Worm (Caenorhabditis elegans): Measurements from ENCODE around the gene kup-1.

kup-1 gene

ce11 chrV:12038783-12039182 is 1.9 kb downstream of the kup-1 start (continued):
- TF ChIP-seq pqm-1 (tag; optimal IDR thresholded peaks at IDR 0.05) (no peak), pha-4 (GFP tag; IDR thresholded peaks at IDR 0.05) (no peak), pha-4 (tag; optimal IDR thresholded peaks at IDR 0.05) (no peak), egl-43 (GFP tag; IDR thresholded peaks at IDR 0.05) (peak; percentile 50; the same call in 1 of the 2 replicates)

ce11 chrV:12038317-12038716 is 2.4 kb downstream of the kup-1 start:
- TF ChIP-seq mes-2 (tag; optimal IDR thresholded peaks at IDR 0.05; ENCODE audit: poor library complexity, severe bottlenecking) (peak; percentile 33), lsy-2 (tag; optimal IDR thresholded peaks at IDR 0.05) (peak in 1 of 2 experiments; percentile 20), aha-1 (tag) (peak; percentile 63), ceh-62 (tag; optimal IDR thresholded peaks at IDR 0.05) (no peak), attf-4 (tag; optimal IDR thresholded peaks at IDR 0.05) (no peak)

ce11 chrV:12037889-12038288 is 2.8 kb downstream of the kup-1 start:
- TF ChIP-seq sdz-12 (GFP tag; optimal IDR thresholded peaks at IDR 0.05) (no peak), ceh-62 (tag; optimal IDR thresholded peaks at IDR 0.05) (no peak), lin-39 (tag; optimal IDR thresholded peaks at IDR 0.05) (no peak), unc-62 (GFP tag; optimal IDR thresholded peaks at IDR 0.05 in 1 of 2) (peak in 1 of 2 experiments; percentile 64), unc-62 (tag; optimal IDR thresholded peaks at IDR 0.05) (no peak), ces-1 (GFP tag; optimal IDR thresholded peaks at IDR 0.05) (no peak), ceh-82 (tag; optimal IDR thresholded peaks at IDR 0.05) (no peak), ama-1 (optimal IDR thresholded peaks at IDR 0.05) (no peak)

- TF ChIP-seq madf-9 (GFP tag; conservative IDR thresholded peaks at IDR 0.05) (no peak), T26A8.4 (GFP tag; IDR thresholded peaks at IDR 0.05) (no peak), F26F4.8 (GFP tag; conservative IDR thresholded peaks at IDR 0.05) (no peak), ama-1 (optimal IDR thresholded peaks at IDR 0.05) (no peak), daf-19 (GFP tag; conservative IDR thresholded peaks at IDR 0.05) (no peak), egl-27 (tag; optimal IDR thresholded peaks at IDR 0.05) (no peak), lin-39 (tag; optimal IDR thresholded peaks at IDR 0.05) (no peak), lin-13 (GFP tag; optimal IDR thresholded peaks at IDR 0.05) (no peak), tag-97 (GFP tag; IDR thresholded peaks at IDR 0.05) (no peak), Y75B8A.6 (GFP tag; IDR thresholded peaks at IDR 0.05) (no peak), T20F7.1 (GFP tag; optimal IDR thresholded peaks at IDR 0.05) (no peak)
These were observed 4.5 kb downstream of the kup-1 start for ce11 chrV:12036129-12036528.

ce11 chrV:12033841-12034240 is 6.8 kb downstream of the kup-1 start:
- peak; percentile 13 for TF ChIP-seq aha-1 (tag)
- TF ChIP-seq madf-9 (GFP tag; conservative IDR thresholded peaks at IDR 0.05), result no peak
- TF ChIP-seq lin-38 (GFP tag; IDR thresholded peaks at IDR 0.05), result no peak
- TF ChIP-seq F44E2.7 (GFP tag; IDR thresholded peaks at IDR 0.05), result no peak
- TF ChIP-seq nhr-10 (tag; optimal IDR thresholded peaks at IDR 0.05), result no peak
- no peak for TF ChIP-seq unc-39 (tag; optimal IDR thresholded peaks at IDR 0.05)

ce11 chrV:12032060-12032459 is 8.6 kb downstream of the kup-1 start, which contains the start of gene pkc-1:
pkc-1 (minus strand) TSS chrV:12032160.
- no peak for TF ChIP-seq lsy-2 (tag; optimal IDR thresholded peaks at IDR 0.05)
- TF ChIP-seq aha-1 (tag), result peak; percentile 52

ce11 chrV:12028151-12028550 is 12.5 kb downstream of the kup-1 start:
- TF ChIP-seq ama-1 (optimal IDR thresholded peaks at IDR 0.05) (no peak), mxl-3 (GFP tag; optimal IDR thresholded peaks at IDR 0.05) (no peak), nhr-237 (tag; optimal IDR thresholded peaks at IDR 0.05) (no peak), snpc-1.2 (GFP tag; IDR thresholded peaks at IDR 0.05) (no peak), zag-1 (tag; optimal IDR thresholded peaks at IDR 0.05) (no peak), daf-12 (tag; optimal IDR thresholded peaks at IDR 0.05) (no peak), dmd-8 (GFP tag; IDR thresholded peaks at IDR 0.05) (no peak), spr-3 (GFP tag; optimal IDR thresholded peaks at IDR 0.05) (no peak), madf-5 (GFP tag; IDR thresholded peaks at IDR 0.05) (no peak), sdz-12 (GFP tag; optimal IDR thresholded peaks at IDR 0.05) (no peak), unc-39 (tag; optimal IDR thresholded peaks at IDR 0.05) (no peak), mdt-29 (GFP tag; IDR thresholded peaks at IDR 0.05) (no peak), ceh-62 (tag; optimal IDR thresholded peaks at IDR 0.05) (no peak), hlh-11 (tag; optimal IDR thresholded peaks at IDR 0.05) (no peak), dpl-1 (GFP tag; optimal IDR thresholded peaks at IDR 0.05) (no peak)
